Worm (Caenorhabditis elegans) whole organism, L4 larva: Measurements from ENCODE around the gene R10E11.5.

Experiments
- F26F4.8 ChIP-seq: fragments of 200-800 bp; sonication (Bioruptor generic); conservative IDR thresholded peaks from 2 replicates; pipeline ENCODE4 v1.3.6; 2022; ENCODE audit warnings: missing genetic modification characterization, missing compliant biosample characterization
- R02D3.7 ChIP-seq: fragments of 150-350 bp; sonication (generic microtip); optimal IDR thresholded peaks from 3 replicates; lab custom pipeline; 2014; ENCODE audit warnings: missing biosample characterization, missing genetic modification characterization
- Y48G9A.11 ChIP-seq: fragments of 200-800 bp; sonication (Bioruptor generic); IDR thresholded peaks from 2 replicates; pipeline ENCODE4 v1.3.6; 2022; ENCODE audit warnings: missing genetic modification reagents, missing genetic modification characterization, missing compliant biosample characterization
- Y5F2A.4 ChIP-seq: fragments of 200-800 bp; sonication (Bioruptor generic); optimal IDR thresholded peaks from 2 replicates; lab custom pipeline; 2018; ENCODE audit warnings: mild to moderate bottlenecking, missing genetic modification characterization, missing compliant biosample characterization
- ZK337.2 ChIP-seq: fragments of 200-800 bp; sonication (Bioruptor generic); IDR thresholded peaks from 2 replicates; pipeline ENCODE4 v1.3.6; 2022; ENCODE audit warnings: missing genetic modification reagents, missing genetic modification characterization, missing compliant biosample characterization
- ZK546.5 ChIP-seq, 2 experiments: sonication (generic microtip); optimal IDR thresholded peaks; 2 replicates each; lab custom pipeline; 2017; ENCODE audit warnings: missing biosample characterization in 2 of 2, missing genetic modification characterization in 2 of 2
- ama-1 ChIP-seq: fragments of 150-350 bp; optimal IDR thresholded peaks from 2 replicates; lab custom pipeline; 2014; ENCODE audit warnings: inconsistent platforms, mixed read lengths
- arid-1 ChIP-seq: fragments of 200-800 bp; sonication (Bioruptor generic); conservative IDR thresholded peaks from 2 replicates; pipeline ENCODE4 v1.3.6; 2022; ENCODE audit warnings: missing genetic modification reagents, missing genetic modification characterization, missing compliant biosample characterization
- ceh-20 ChIP-seq: fragments of 200-800 bp; sonication (Bioruptor generic); IDR thresholded peaks from 2 replicates; pipeline ENCODE4 v1.3.6; 2022; ENCODE audit warnings: missing genetic modification reagents, missing genetic modification characterization, missing compliant biosample characterization
- ceh-32 ChIP-seq: sonication (generic microtip); optimal IDR thresholded peaks from 2 replicates; lab custom pipeline; 2016; ENCODE audit warnings: mild to moderate bottlenecking, missing genetic modification characterization, missing compliant biosample characterization; ENCODE audit not compliant: poor library complexity
- ceh-62 ChIP-seq: sonication (generic microtip); optimal IDR thresholded peaks from 2 replicates; lab custom pipeline; 2017; ENCODE audit warnings: missing biosample characterization, missing genetic modification characterization
- ceh-82 ChIP-seq: sonication (generic microtip); optimal IDR thresholded peaks from 2 replicates; lab custom pipeline; 2017; ENCODE audit warnings: missing biosample characterization, missing genetic modification characterization
- ces-1 ChIP-seq: fragments of 150-350 bp; sonication (generic microtip); optimal IDR thresholded peaks from 4 replicates; lab custom pipeline; 2014; ENCODE audit warnings: missing biosample characterization, missing genetic modification reagents, missing genetic modification characterization
- cey-2 ChIP-seq: sonication (generic microtip); optimal IDR thresholded peaks from 3 replicates; lab custom pipeline; 2017; ENCODE audit warnings: missing genetic modification characterization, mild to moderate bottlenecking, missing compliant biosample characterization, antibody characterized with exemption, borderline replicate concordance; ENCODE audit not compliant: insufficient read depth
- daf-16 ChIP-seq, 3 experiments: sonication (generic microtip); optimal IDR thresholded peaks; 2 replicates each; lab custom pipeline; 2016 to 2017; ENCODE audit warnings: missing genetic modification characterization in 3 of 3, missing genetic modification reagents in 3 of 3, mild to moderate bottlenecking in 2 of 3, missing compliant biosample characterization in 2 of 3, missing biosample characterization in 1 of 3, moderate library complexity in 1 of 3
- daf-8 ChIP-seq: fragments of 200-800 bp; sonication (Bioruptor generic); IDR thresholded peaks from 2 replicates; pipeline ENCODE4 v1.3.6; 2022; ENCODE audit warnings: missing genetic modification characterization, missing compliant biosample characterization
- dmd-6 ChIP-seq: fragments of 200-800 bp; sonication (Bioruptor generic); IDR thresholded peaks from 2 replicates; pipeline ENCODE4 v1.3.6; 2022; ENCODE audit warnings: missing genetic modification reagents, missing genetic modification characterization, missing compliant biosample characterization
- dmd-9 ChIP-seq: fragments of 200-800 bp; sonication (Bioruptor generic); IDR thresholded peaks from 2 replicates; pipeline ENCODE4 v1.3.6; 2022; ENCODE audit warnings: missing genetic modification reagents, missing genetic modification characterization, missing compliant biosample characterization
- dve-1 ChIP-seq: sonication (generic microtip); optimal IDR thresholded peaks from 2 replicates; lab custom pipeline; 2017; ENCODE audit warnings: antibody characterized with exemption, mild to moderate bottlenecking, missing genetic modification characterization, missing compliant biosample characterization; ENCODE audit not compliant: insufficient read depth
- egl-43 ChIP-seq: fragments of 200-800 bp; sonication (Bioruptor generic); IDR thresholded peaks from 2 replicates; pipeline ENCODE4 v1.3.6; 2022; ENCODE audit warnings: missing genetic modification reagents, missing genetic modification characterization, missing compliant biosample characterization
- gei-8 ChIP-seq: fragments of 200-800 bp; sonication (Bioruptor generic); optimal IDR thresholded peaks from 2 replicates; lab custom pipeline; 2018; ENCODE audit warnings: mild to moderate bottlenecking, missing genetic modification characterization, missing compliant biosample characterization
- hlh-30 ChIP-seq: sonication (generic microtip); optimal IDR thresholded peaks from 2 replicates; lab custom pipeline; 2017; ENCODE audit warnings: antibody characterized with exemption, mild to moderate bottlenecking, missing genetic modification characterization, missing compliant biosample characterization; ENCODE audit not compliant: insufficient read depth
- hmg-1.1 ChIP-seq: fragments of 200-800 bp; sonication (Bioruptor generic); IDR thresholded peaks from 2 replicates; pipeline ENCODE4 v1.3.6; 2022; ENCODE audit warnings: missing genetic modification reagents, missing genetic modification characterization, missing compliant biosample characterization
- jun-1 ChIP-seq: fragments of 150-350 bp; optimal IDR thresholded peaks from 2 replicates; lab custom pipeline; 2014; ENCODE audit warnings: missing biosample characterization, missing genetic modification reagents, missing genetic modification characterization
- lim-7 ChIP-seq: fragments of 200-800 bp; sonication (Bioruptor generic); IDR thresholded peaks from 2 replicates; pipeline ENCODE4 v1.3.6; 2022; ENCODE audit warnings: missing genetic modification characterization, missing compliant biosample characterization
- lin-29 ChIP-seq: fragments of 200-800 bp; sonication (Bioruptor generic); IDR thresholded peaks from 2 replicates; pipeline ENCODE4 v1.3.6; 2022; ENCODE audit warnings: missing genetic modification reagents, missing genetic modification characterization, missing compliant biosample characterization
- madf-9 ChIP-seq: fragments of 200-800 bp; sonication (Bioruptor generic); conservative IDR thresholded peaks from 2 replicates; pipeline ENCODE4 v1.3.6; 2022; ENCODE audit warnings: missing genetic modification reagents, missing genetic modification characterization, missing compliant biosample characterization
- mdl-1 ChIP-seq, 2 experiments: fragments of 150-350 bp in 1 of 2; sonication (generic microtip) in 1 of 2; optimal IDR thresholded peaks; 2 replicates each; lab custom pipeline; 2014 to 2017; ENCODE audit warnings: missing biosample characterization in 2 of 2, missing genetic modification characterization in 2 of 2
- mep-1 ChIP-seq: fragments of 150-350 bp; sonication (generic microtip); optimal IDR thresholded peaks from 3 replicates; lab custom pipeline; 2014; ENCODE audit warnings: missing biosample characterization, missing genetic modification characterization
- mes-2 ChIP-seq: sonication (generic microtip); optimal IDR thresholded peaks from 2 replicates; lab custom pipeline; 2016; ENCODE audit warnings: missing genotype, mild to moderate bottlenecking, missing genetic modification characterization, missing compliant biosample characterization; ENCODE audit not compliant: poor library complexity, severe bottlenecking
- mxl-2 ChIP-seq: fragments of 200-800 bp; sonication (Bioruptor generic); conservative IDR thresholded peaks from 2 replicates; pipeline ENCODE4 v1.3.6; 2022; ENCODE audit warnings: missing genetic modification reagents, missing genetic modification characterization, missing compliant biosample characterization
- nhr-11 ChIP-seq: fragments of 150-350 bp; optimal IDR thresholded peaks from 2 replicates; lab custom pipeline; 2014; ENCODE audit warnings: missing biosample characterization, missing genetic modification characterization
- nhr-111 ChIP-seq: fragments of 200-800 bp; sonication (Bioruptor generic); optimal IDR thresholded peaks from 2 replicates; lab custom pipeline; 2018; ENCODE audit warnings: mild to moderate bottlenecking, missing genetic modification characterization, missing compliant biosample characterization
- nhr-25 ChIP-seq: sonication (generic microtip); optimal IDR thresholded peaks from 2 replicates; lab custom pipeline; 2017; ENCODE audit warnings: missing genetic modification characterization, mild to moderate bottlenecking, missing compliant biosample characterization, antibody characterized with exemption, moderate library complexity, borderline replicate concordance; ENCODE audit not compliant: insufficient read depth
- nhr-28 ChIP-seq: fragments of 150-350 bp; optimal IDR thresholded peaks from 2 replicates; lab custom pipeline; 2014; ENCODE audit warnings: missing biosample characterization, missing genetic modification characterization
- nhr-41 ChIP-seq: fragments of 200-800 bp; sonication (Bioruptor generic); IDR thresholded peaks from 2 replicates; pipeline ENCODE4 v1.3.6; 2022; ENCODE audit warnings: missing genetic modification reagents, missing genetic modification characterization, missing compliant biosample characterization
- pha-4 ChIP-seq, 2 experiments: fragments of 150-350 bp in 1 of 2; fragments of 200-800 bp in 1 of 2; sonication (Bioruptor generic) in 1 of 2; IDR thresholded peaks in 1 of 2; optimal IDR thresholded peaks in 1 of 2; 2 replicates each; pipeline versions ENCODE4 v1.3.6 to Lab custom; 2014 to 2022; ENCODE audit warnings: missing genetic modification characterization in 2 of 2, missing genetic modification reagents in 2 of 2, missing biosample characterization in 1 of 2, missing compliant biosample characterization in 1 of 2
- pqm-1 ChIP-seq: sonication (generic microtip); optimal IDR thresholded peaks from 2 replicates; lab custom pipeline; 2017; ENCODE audit warnings: missing biosample characterization, missing genetic modification characterization
- sdz-12 ChIP-seq: fragments of 200-800 bp; sonication (Bioruptor generic); optimal IDR thresholded peaks from 2 replicates; lab custom pipeline; 2018; ENCODE audit warnings: mild to moderate bottlenecking, missing genetic modification characterization, missing compliant biosample characterization
- snpc-1.2 ChIP-seq: fragments of 200-800 bp; sonication (Bioruptor generic); IDR thresholded peaks from 2 replicates; pipeline ENCODE4 v1.3.6; 2022; ENCODE audit warnings: missing genetic modification reagents, missing genetic modification characterization, missing compliant biosample characterization
- spr-3 ChIP-seq: fragments of 200-800 bp; sonication (Bioruptor generic); optimal IDR thresholded peaks from 2 replicates; lab custom pipeline; 2018; ENCODE audit warnings: mild to moderate bottlenecking, missing genetic modification characterization, missing compliant biosample characterization
- tag-97 ChIP-seq: fragments of 200-800 bp; sonication (Bioruptor generic); IDR thresholded peaks from 2 replicates; pipeline ENCODE4 v1.3.6; 2022; ENCODE audit warnings: missing genetic modification characterization, missing compliant biosample characterization
- unc-39 ChIP-seq: sonication (generic microtip); optimal IDR thresholded peaks from 2 replicates; lab custom pipeline; 2017; ENCODE audit warnings: missing biosample characterization, missing genetic modification characterization
- unc-62 ChIP-seq, 3 experiments: fragments of 150-350 bp in 1 of 3; sonication (generic microtip); optimal IDR thresholded peaks in 2 of 3; peaks in 1 of 3; 1 replicate in 1 of 3; 2 replicates in 2 of 3; lab custom pipeline; 2014 to 2017; ENCODE audit warnings: missing biosample characterization in 3 of 3, missing genetic modification characterization in 3 of 3, missing genetic modification reagents in 3 of 3, missing genotype in 1 of 3
- zfp-3 ChIP-seq: fragments of 200-800 bp; sonication (Bioruptor generic); conservative IDR thresholded peaks from 2 replicates; pipeline ENCODE4 v1.3.6; 2022; ENCODE audit warnings: missing genetic modification reagents, missing genetic modification characterization, missing compliant biosample characterization
- zip-11 ChIP-seq: fragments of 200-800 bp; sonication (Bioruptor generic); IDR thresholded peaks from 2 replicates; pipeline ENCODE4 v1.3.6; 2022; ENCODE audit warnings: missing genetic modification characterization, missing compliant biosample characterization
- ztf-11 ChIP-seq: fragments of 150-350 bp; optimal IDR thresholded peaks from 2 replicates; lab custom pipeline; 2014; ENCODE audit warnings: missing biosample characterization, missing genetic modification characterization
- ztf-7 ChIP-seq: fragments of 150-350 bp; optimal IDR thresholded peaks from 2 replicates; lab custom pipeline; 2014; ENCODE audit warnings: missing biosample characterization, missing genetic modification characterization

R10E11.5 gene

ce11 chrIII:9804997-9805610, 15.6 kb upstream of the R10E11.5 start, which contains the start of gene riok-3:
Gene riok-3 (minus strand): TSS chrIII:9805011.
- TF ChIP-seq pqm-1 (tag; lab: Kevin White, UChicago) (no peak), daf-16 (GFP tag; optimal IDR thresholded peaks at IDR 0.05; lab: Kevin White, UChicago) (no peak), daf-16 (tag; optimal IDR thresholded peaks at IDR 0.05; lab: Kevin White, UChicago) (no peak), dmd-9 (GFP tag; lab: Robert Waterston, UW) (no peak), unc-39 (tag; lab: Kevin White, UChicago) (no peak), lin-29 (GFP tag; lab: Robert Waterston, UW) (no peak), ztf-7 (tag; lab: Kevin White, UChicago) (no peak), dmd-6 (no peak), nhr-111 (no peak), pha-4 (GFP tag; IDR thresholded peaks at IDR 0.05; lab: Robert Waterston, UW) (no peak), pha-4 (tag; optimal IDR thresholded peaks at IDR 0.05; lab: Kevin White, UChicago) (no peak), snpc-1.2 (GFP tag; lab: Robert Waterston, UW) (no peak), ceh-32 (tag; lab: Kevin White, UChicago) (no peak), ces-1 (no peak), ZK546.5 (tag; optimal IDR thresholded peaks at IDR 0.05; lab: Kevin White, UChicago) (no peak), mep-1 (peak; percentile 33), ama-1 (lab: Kevin White, UChicago) (no peak), nhr-28 (tag; lab: Kevin White, UChicago) (peak; percentile 12), Y5F2A.4 (GFP tag; lab: Kevin White, UChicago) (no peak), mdl-1 (tag; optimal IDR thresholded peaks at IDR 0.05; lab: Kevin White, UChicago) (no peak), Y48G9A.11 (GFP tag; lab: Robert Waterston, UW) (no peak), F26F4.8 (GFP tag; lab: Robert Waterston, UW) (no peak), egl-43 (no peak), ZK337.2 (GFP tag; lab: Robert Waterston, UW) (no peak), R02D3.7 (tag; lab: Kevin White, UChicago) (no peak), jun-1 (tag; lab: Kevin White, UChicago) (no peak), arid-1 (GFP tag; lab: Robert Waterston, UW) (no peak), zip-11 (GFP tag; lab: Robert Waterston, UW) (no peak), dve-1 (peak; percentile 1), tag-97 (GFP tag; lab: Robert Waterston, UW) (no peak), unc-62 (GFP tag; optimal IDR thresholded peaks at IDR 0.05 in 1 of 2; lab: Kevin White, UChicago) (peak in 1 of 2 experiments; percentile 25), unc-62 (tag; optimal IDR thresholded peaks at IDR 0.05; lab: Kevin White, UChicago) (no peak), hlh-30 (tag; lab: Kevin White, UChicago) (no peak), cey-2 (tag; lab: Kevin White, UChicago) (no peak), mes-2 (tag; lab: Kevin White, UChicago) (peak; percentile 47), nhr-11 (tag; lab: Kevin White, UChicago) (no peak), gei-8 (GFP tag; lab: Kevin White, UChicago) (peak; percentile 18), lim-7 (GFP tag; lab: Robert Waterston, UW) (no peak), madf-9 (GFP tag; lab: Robert Waterston, UW) (no peak), ceh-82 (no peak), zfp-3 (peak; percentile 77), spr-3 (GFP tag; lab: Kevin White, UChicago) (no peak), ceh-62 (no peak), hmg-1.1 (no peak), ztf-11 (tag; lab: Kevin White, UChicago) (no peak), daf-8 (GFP tag; lab: Robert Waterston, UW) (no peak), nhr-41 (GFP tag; lab: Robert Waterston, UW) (no peak), mxl-2 (GFP tag; lab: Robert Waterston, UW) (no peak), sdz-12 (GFP tag; lab: Kevin White, UChicago) (no peak), ceh-20 (GFP tag; lab: Robert Waterston, UW) (no peak), nhr-25 (tag; lab: Kevin White, UChicago) (no peak)
